Worm (Caenorhabditis elegans) whole organism, L4 larva: ENCODE measurements around the gene D1086.1.

Experiments used
- F49E8.2 ChIP-seq: sonication (generic microtip); optimal IDR thresholded peaks from 2 replicates; lab custom pipeline; 2016; ENCODE audit warnings: missing compliant biosample characterization, mild to moderate bottlenecking, missing genetic modification characterization, borderline replicate concordance
- ama-1 ChIP-seq: fragments of 150-350 bp; optimal IDR thresholded peaks from 2 replicates; lab custom pipeline; 2014; ENCODE audit warnings: inconsistent platforms, mixed read lengths
- jun-1 ChIP-seq: fragments of 150-350 bp; optimal IDR thresholded peaks from 2 replicates; lab custom pipeline; 2014; ENCODE audit warnings: missing biosample characterization, missing genetic modification reagents, missing genetic modification characterization
- lin-38 ChIP-seq: fragments of 200-800 bp; sonication (Bioruptor generic); IDR thresholded peaks from 2 replicates; pipeline ENCODE4 v1.3.6; 2022; ENCODE audit warnings: missing genetic modification reagents, missing genetic modification characterization, missing compliant biosample characterization

DNA sequence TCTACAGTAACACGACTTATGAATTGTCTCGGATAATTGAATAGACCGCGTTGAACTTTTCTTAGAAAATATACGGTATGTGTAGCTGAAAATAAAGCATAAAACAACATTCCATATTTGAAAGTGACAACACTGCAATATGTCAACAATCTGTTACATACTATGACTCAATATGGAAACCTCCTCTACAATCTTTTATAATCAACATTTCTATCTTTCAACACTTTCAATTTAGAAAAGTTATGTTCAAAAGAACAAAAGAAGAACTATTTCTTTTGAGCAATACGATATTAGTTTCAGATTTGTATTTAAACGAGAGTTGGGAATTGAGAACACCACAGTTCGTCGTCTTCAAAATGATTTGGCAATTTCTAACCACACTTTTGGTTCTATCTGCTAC, 16.2 kb upstream of the D1086.1 start, which contains the start of gene D1086.10:
- TF ChIP-seq ama-1 (lab: Kevin White, UChicago) (no peak), F49E8.2 (tag; lab: Kevin White, UChicago) (no peak), lin-38 (GFP tag; lab: Robert Waterston, UW) (no peak), jun-1 (tag; lab: Kevin White, UChicago) (no peak)
